Worm (Caenorhabditis elegans) whole organism, late embryonic: ENCODE data around the gene F11A5.9.
A peak's percentile ranks its signal among the peaks of the same experiment; 100 is the strongest.

Experiments used
- C08G9.2 ChIP-seq: sonication (generic microtip); optimal IDR thresholded peaks from 2 replicates; lab custom pipeline; 2016; ENCODE audit warnings: mild to moderate bottlenecking, missing genetic modification characterization, moderate library complexity, missing compliant biosample characterization
- C38D4.7 ChIP-seq: fragments of 200-800 bp; sonication (Bioruptor generic); optimal IDR thresholded peaks from 2 replicates; lab custom pipeline; 2018; ENCODE audit warnings: mild to moderate bottlenecking, missing genetic modification characterization, moderate library complexity, missing compliant biosample characterization
- F13H6.1 ChIP-seq: sonication (generic microtip); optimal IDR thresholded peaks from 2 replicates; lab custom pipeline; 2016; ENCODE audit warnings: missing genetic modification characterization, missing compliant biosample characterization
- Y22D7AL.16 ChIP-seq: sonication (generic microtip); optimal IDR thresholded peaks from 2 replicates; lab custom pipeline; 2016; ENCODE audit warnings: missing genetic modification characterization, missing compliant biosample characterization
- ceh-14 ChIP-seq: sonication (generic microtip); optimal IDR thresholded peaks from 2 replicates; lab custom pipeline; 2016; ENCODE audit warnings: missing genotype, missing genetic modification characterization, missing compliant biosample characterization
- ceh-18 ChIP-seq: sonication (generic microtip); optimal IDR thresholded peaks from 2 replicates; lab custom pipeline; 2016; ENCODE audit warnings: missing genetic modification characterization, missing compliant biosample characterization
- ceh-22 ChIP-seq: sonication (generic microtip); optimal IDR thresholded peaks from 2 replicates; lab custom pipeline; 2017; ENCODE audit warnings: missing biosample characterization, missing genetic modification characterization
- ceh-30 ChIP-seq: fragments of 150-350 bp; optimal IDR thresholded peaks from 2 replicates; lab custom pipeline; 2014; ENCODE audit warnings: missing biosample characterization, missing genetic modification characterization
- ceh-34 ChIP-seq: sonication (generic microtip); optimal IDR thresholded peaks from 2 replicates; lab custom pipeline; 2016; ENCODE audit warnings: mild to moderate bottlenecking, missing genetic modification characterization, missing compliant biosample characterization
- ceh-48 ChIP-seq: sonication (generic microtip); optimal IDR thresholded peaks from 2 replicates; lab custom pipeline; 2016; ENCODE audit warnings: missing genetic modification characterization, inconsistent platforms, missing compliant biosample characterization
- ceh-6 ChIP-seq: fragments of 200-800 bp; sonication (Bioruptor generic); optimal IDR thresholded peaks from 2 replicates; lab custom pipeline; 2018; ENCODE audit warnings: mild to moderate bottlenecking, missing genetic modification characterization, missing compliant biosample characterization
- che-1 ChIP-seq: sonication (generic microtip); optimal IDR thresholded peaks from 2 replicates; lab custom pipeline; 2016; ENCODE audit warnings: mild to moderate bottlenecking, missing genetic modification characterization, missing compliant biosample characterization
- dmd-4 ChIP-seq: sonication (generic microtip); optimal IDR thresholded peaks from 2 replicates; lab custom pipeline; 2016; ENCODE audit warnings: borderline replicate concordance, missing genetic modification characterization, missing compliant biosample characterization
- dve-1 ChIP-seq: sonication (generic microtip); optimal IDR thresholded peaks from 2 replicates; lab custom pipeline; 2017; ENCODE audit warnings: antibody characterized with exemption, mild to moderate bottlenecking, missing genetic modification characterization, missing compliant biosample characterization
- elt-2 ChIP-seq: sonication (generic microtip); optimal IDR thresholded peaks from 2 replicates; lab custom pipeline; 2016; ENCODE audit warnings: missing genetic modification reagents, missing genetic modification characterization, missing compliant biosample characterization
- elt-4 ChIP-seq: sonication (generic microtip); optimal IDR thresholded peaks from 2 replicates; lab custom pipeline; 2016; ENCODE audit warnings: missing genetic modification characterization, missing compliant biosample characterization
- fax-1 ChIP-seq: sonication (generic microtip); optimal IDR thresholded peaks from 2 replicates; lab custom pipeline; 2016; ENCODE audit warnings: missing genotype, missing genetic modification characterization, missing compliant biosample characterization
- fkh-10 ChIP-seq: fragments of 150-350 bp; optimal IDR thresholded peaks from 2 replicates; lab custom pipeline; 2014; ENCODE audit warnings: missing biosample characterization, missing genetic modification reagents, missing genetic modification characterization
- hlh-30 ChIP-seq: sonication (generic microtip); optimal IDR thresholded peaks from 2 replicates; lab custom pipeline; 2017; ENCODE audit warnings: antibody characterized with exemption, missing genetic modification characterization, missing compliant biosample characterization; ENCODE audit not compliant: insufficient read depth
- madf-2 ChIP-seq: sonication (generic microtip); optimal IDR thresholded peaks from 2 replicates; lab custom pipeline; 2017; ENCODE audit warnings: missing genetic modification characterization, missing compliant biosample characterization
- npax-4 ChIP-seq: sonication (generic microtip); optimal IDR thresholded peaks from 2 replicates; lab custom pipeline; 2016; ENCODE audit warnings: missing genetic modification characterization, missing compliant biosample characterization
- odd-2 ChIP-seq: sonication (generic microtip); optimal IDR thresholded peaks from 2 replicates; lab custom pipeline; 2017; ENCODE audit warnings: antibody characterized with exemption, mild to moderate bottlenecking, missing genetic modification characterization, missing compliant biosample characterization
- pag-3 ChIP-seq: sonication (generic microtip); optimal IDR thresholded peaks from 2 replicates; lab custom pipeline; 2016; ENCODE audit warnings: missing compliant biosample characterization, missing genetic modification characterization, borderline replicate concordance
- pax-1 ChIP-seq: fragments of 150-350 bp; optimal IDR thresholded peaks from 2 replicates; lab custom pipeline; 2014; ENCODE audit warnings: missing biosample characterization, missing genetic modification characterization
- pha-2 ChIP-seq: sonication (generic microtip); optimal IDR thresholded peaks from 2 replicates; lab custom pipeline; 2017; ENCODE audit warnings: mild to moderate bottlenecking, missing genetic modification characterization, missing compliant biosample characterization
- ref-2 ChIP-seq: sonication (generic microtip); optimal IDR thresholded peaks from 2 replicates; lab custom pipeline; 2016; ENCODE audit warnings: missing genetic modification characterization, missing compliant biosample characterization
- rnt-1 ChIP-seq: sonication (generic microtip); optimal IDR thresholded peaks from 2 replicates; lab custom pipeline; 2016; ENCODE audit warnings: missing genetic modification characterization, missing compliant biosample characterization
- sdc-2 ChIP-seq: sonication (generic microtip); optimal IDR thresholded peaks from 2 replicates; lab custom pipeline; 2016; ENCODE audit warnings: missing genotype, missing genetic modification characterization, missing compliant biosample characterization
- syd-9 ChIP-seq: sonication (generic microtip); optimal IDR thresholded peaks from 2 replicates; lab custom pipeline; 2016; ENCODE audit warnings: mild to moderate bottlenecking, missing genetic modification characterization, moderate library complexity, missing compliant biosample characterization
- tbx-2 ChIP-seq: sonication (generic microtip); optimal IDR thresholded peaks from 2 replicates; lab custom pipeline; 2016; ENCODE audit warnings: missing genetic modification characterization, missing compliant biosample characterization
- tbx-7 ChIP-seq: sonication (generic microtip); optimal IDR thresholded peaks from 2 replicates; lab custom pipeline; 2016; ENCODE audit warnings: missing genotype, missing genetic modification characterization, missing compliant biosample characterization
- ttx-3 ChIP-seq: sonication (generic microtip); optimal IDR thresholded peaks from 2 replicates; lab custom pipeline; 2016; ENCODE audit warnings: missing genetic modification reagents, missing genetic modification characterization, missing compliant biosample characterization
- unc-86 ChIP-seq: sonication (generic microtip); optimal IDR thresholded peaks from 2 replicates; lab custom pipeline; 2016; ENCODE audit warnings: missing genetic modification characterization, missing compliant biosample characterization

F11A5.9 gene

DNA sequence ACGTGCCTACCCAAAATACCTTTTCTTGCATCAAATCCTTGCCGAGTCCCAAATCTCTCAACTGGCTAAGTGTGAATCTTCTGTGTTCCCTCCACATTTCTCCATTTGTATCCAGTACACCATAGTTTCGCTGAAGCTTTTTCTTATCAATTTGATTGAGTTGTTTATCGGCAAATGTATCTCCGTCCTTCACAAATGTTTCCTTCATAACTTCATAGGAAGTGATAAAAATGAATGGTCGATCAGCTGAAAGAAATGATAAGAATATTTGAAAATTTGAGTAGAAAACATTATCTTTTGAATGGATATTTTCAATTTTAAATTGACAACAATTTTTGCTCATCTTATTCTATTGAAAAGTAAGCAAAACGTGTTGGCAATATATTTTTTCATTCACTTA, 39.5 kb upstream of the F11A5.9 start:
- no peak for TF ChIP-seq dmd-4 (tag; lab: Kevin White, UChicago)
- peak; percentile 65 for TF ChIP-seq elt-2 (tag; lab: Kevin White, UChicago)

DNA sequence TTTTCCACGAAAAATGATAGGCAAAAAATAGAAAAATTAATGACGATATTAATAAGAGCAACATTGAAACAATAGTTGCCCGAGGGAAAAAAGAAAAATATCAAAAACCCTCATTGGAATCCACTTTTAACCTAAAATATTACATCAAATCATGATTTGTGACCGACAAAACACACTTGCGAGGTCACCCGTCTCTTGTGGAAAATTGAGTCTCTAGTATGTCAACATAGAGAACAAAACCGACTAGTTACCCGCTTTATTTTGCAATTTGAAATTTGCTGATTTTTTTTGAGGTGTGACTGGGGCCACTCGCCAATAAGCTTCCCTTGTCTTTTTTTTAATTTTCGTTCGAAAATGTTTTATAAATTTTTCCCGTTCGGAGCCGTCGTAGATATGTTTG, 38.9 kb upstream of the F11A5.9 start, which contains the start of gene cyp-33D1:
cyp-33D1 (minus strand) TSS at position 101 of the 400 bp plus-strand sequence.
- TF ChIP-seq pag-3 (tag; lab: Kevin White, UChicago) (no peak), elt-4 (tag; lab: Kevin White, UChicago) (no peak), npax-4 (tag; lab: Kevin White, UChicago) (no peak), ceh-22 (tag; lab: Kevin White, UChicago) (no peak), ceh-14 (tag; lab: Kevin White, UChicago) (no peak)

ce11 chrV:16180350-16180749, 34.3 kb upstream of the F11A5.9 start, which contains the start of gene str-106:
str-106 (plus strand) TSS chrV:16180650.
- no peak for TF ChIP-seq tbx-7 (tag; lab: Kevin White, UChicago)
- no peak for TF ChIP-seq C08G9.2 (tag; lab: Kevin White, UChicago)
- TF ChIP-seq F13H6.1 (tag; lab: Kevin White, UChicago) = no peak
- no peak for TF ChIP-seq pax-1 (tag; lab: Kevin White, UChicago)
- no peak for TF ChIP-seq Y22D7AL.16 (tag; lab: Kevin White, UChicago)

DNA sequence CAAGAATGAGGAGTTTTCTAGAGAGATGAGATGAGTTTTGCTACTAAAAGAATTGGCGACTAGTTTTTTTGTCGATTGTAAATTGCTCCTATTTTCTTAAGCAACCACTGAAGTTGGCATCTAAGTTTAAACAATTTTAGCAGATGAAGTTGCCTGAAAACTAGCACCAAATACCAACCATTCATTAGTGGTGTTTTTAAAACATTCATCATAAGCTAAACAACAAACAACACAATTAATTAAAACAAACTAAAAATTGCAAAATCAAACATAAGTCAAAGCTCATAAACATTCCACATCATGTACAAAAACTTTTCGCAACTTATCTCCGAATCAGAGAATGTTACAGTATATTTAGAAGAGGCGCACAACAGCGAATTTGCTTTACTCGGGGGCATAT, 32.6 kb upstream of the F11A5.9 start, which contains the start of gene srz-13:
srz-13 (plus strand) TSS at position 301 of the 400 bp plus-strand sequence.
- no peak for TF ChIP-seq C38D4.7 (GFP tag; lab: Kevin White, UChicago)
- TF ChIP-seq odd-2 (tag; lab: Kevin White, UChicago) = no peak
- no peak for TF ChIP-seq ttx-3 (tag; lab: Kevin White, UChicago)
- TF ChIP-seq ref-2 (tag; lab: Kevin White, UChicago) = no peak
- no peak for TF ChIP-seq fkh-10 (GFP tag; lab: Kevin White, UChicago)
- no peak for TF ChIP-seq syd-9
- TF ChIP-seq madf-2 (tag; lab: Kevin White, UChicago) = no peak
- TF ChIP-seq unc-86 = no peak
- TF ChIP-seq C08G9.2 (tag; lab: Kevin White, UChicago) = no peak
- TF ChIP-seq hlh-30 (tag; lab: Kevin White, UChicago) = no peak
- no peak for TF ChIP-seq fax-1 (tag; lab: Kevin White, UChicago)
- no peak for TF ChIP-seq ceh-48 (tag; lab: Kevin White, UChicago)
- no peak for TF ChIP-seq che-1

- TF ChIP-seq dve-1 (tag; lab: Kevin White, UChicago) (no peak), ceh-6 (GFP tag; lab: Kevin White, UChicago) (no peak), pax-1 (tag; lab: Kevin White, UChicago) (no peak)
These were observed 31.8 kb upstream of the F11A5.9 start, which contains the start of gene srh-277 for ce11 chrV:16182918-16183317. srh-277 (plus strand) TSS chrV:16183218.

DNA sequence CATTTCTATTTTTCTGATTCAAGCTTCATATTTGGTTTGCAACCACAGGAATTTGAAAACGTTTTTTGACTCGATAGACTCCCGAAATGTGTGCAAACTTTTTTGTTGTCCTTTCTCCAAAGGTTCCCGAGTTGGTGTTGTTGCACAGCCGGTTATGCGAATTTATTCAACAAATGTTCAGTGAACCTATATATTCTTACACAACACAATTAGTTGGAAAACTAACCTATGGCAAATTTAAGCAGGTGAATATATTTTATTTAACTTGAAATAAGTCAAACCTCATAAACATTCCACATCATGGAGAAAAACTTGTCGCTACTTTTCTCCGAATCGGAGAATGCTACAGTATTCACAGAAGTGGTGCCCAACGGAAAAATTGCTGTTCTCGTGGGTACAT, 31.3 kb upstream of the F11A5.9 start, which contains the start of gene srz-14:
srz-14 (plus strand) TSS at position 301 of the 400 bp plus-strand sequence.
- TF ChIP-seq sdc-2 (tag; lab: Kevin White, UChicago) = no peak
- TF ChIP-seq tbx-2 (tag; lab: Kevin White, UChicago) = no peak

DNA sequence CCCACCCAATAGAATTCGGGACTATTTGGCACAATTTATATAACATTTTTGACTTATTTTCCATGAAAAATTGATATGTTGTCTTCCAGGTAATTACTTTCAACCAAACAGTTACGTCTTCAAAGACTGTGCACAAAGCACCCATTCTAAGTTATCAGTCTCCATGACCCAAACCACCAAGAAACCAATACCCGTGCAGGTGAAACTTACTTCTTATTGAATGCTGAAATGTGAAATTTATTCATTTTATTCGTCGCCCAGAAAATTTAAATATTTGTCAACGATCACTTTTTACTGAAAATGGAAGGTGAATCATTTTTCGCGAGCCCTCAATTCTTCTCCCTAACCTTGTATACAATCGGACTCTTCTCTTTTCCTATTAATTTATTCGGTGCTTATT, 24.2 kb upstream of the F11A5.9 start, which contains the start of gene srh-281:
srh-281 (plus strand) TSS at position 301 of the 400 bp plus-strand sequence.
- TF ChIP-seq ceh-6 (GFP tag; lab: Kevin White, UChicago) (no peak), ceh-34 (tag; lab: Kevin White, UChicago) (no peak), pha-2 (tag; lab: Kevin White, UChicago) (no peak), ceh-30 (no peak), rnt-1 (tag; lab: Kevin White, UChicago) (no peak), ceh-18 (tag; lab: Kevin White, UChicago) (no peak)
- TF ChIP-seq, all 69 proteins: peak for 0
